Fruit fly (Drosophila melanogaster): Measurements from ENCODE around the gene UQCR-14.

dm6 chrX:16279340-16279941, 6.6 kb upstream of the UQCR-14 start:
- TF ChIP-seq cnc (optimal IDR thresholded peaks at IDR 0.05) (no peak), Mnt (GFP tag; optimal IDR thresholded peaks at IDR 0.05) (no peak), CG33017 (tag; optimal IDR thresholded peaks at IDR 0.05) (peak; percentile 63), bab1 (GFP tag; optimal IDR thresholded peaks at IDR 0.05) (peak; percentile 32), Clk (GFP tag; optimal IDR thresholded peaks at IDR 0.05) (no peak), CG1620 (GFP tag; optimal IDR thresholded peaks at IDR 0.05) (peak; percentile 11), ovo (GFP tag; optimal IDR thresholded peaks at IDR 0.05) (no peak), Hr96 (GFP tag; optimal IDR thresholded peaks at IDR 0.05) (no peak), CG14711 (tag; optimal IDR thresholded peaks at IDR 0.05) (peak; percentile 67), kay (GFP tag; ENCODE audit: borderline replicate concordance) (peak; percentile 45), pad (GFP tag; optimal IDR thresholded peaks at IDR 0.05) (peak; percentile 58), cic (GFP tag; optimal IDR thresholded peaks at IDR 0.05) (no peak), CG7101 (tag; optimal IDR thresholded peaks at IDR 0.05) (peak; percentile 83), CG5204 (GFP tag; optimal IDR thresholded peaks at IDR 0.05) (peak; percentile 12)
